Worm (Caenorhabditis elegans): Measurements from ENCODE around the gene bcmo-2.

Gene bcmo-2

DNA sequence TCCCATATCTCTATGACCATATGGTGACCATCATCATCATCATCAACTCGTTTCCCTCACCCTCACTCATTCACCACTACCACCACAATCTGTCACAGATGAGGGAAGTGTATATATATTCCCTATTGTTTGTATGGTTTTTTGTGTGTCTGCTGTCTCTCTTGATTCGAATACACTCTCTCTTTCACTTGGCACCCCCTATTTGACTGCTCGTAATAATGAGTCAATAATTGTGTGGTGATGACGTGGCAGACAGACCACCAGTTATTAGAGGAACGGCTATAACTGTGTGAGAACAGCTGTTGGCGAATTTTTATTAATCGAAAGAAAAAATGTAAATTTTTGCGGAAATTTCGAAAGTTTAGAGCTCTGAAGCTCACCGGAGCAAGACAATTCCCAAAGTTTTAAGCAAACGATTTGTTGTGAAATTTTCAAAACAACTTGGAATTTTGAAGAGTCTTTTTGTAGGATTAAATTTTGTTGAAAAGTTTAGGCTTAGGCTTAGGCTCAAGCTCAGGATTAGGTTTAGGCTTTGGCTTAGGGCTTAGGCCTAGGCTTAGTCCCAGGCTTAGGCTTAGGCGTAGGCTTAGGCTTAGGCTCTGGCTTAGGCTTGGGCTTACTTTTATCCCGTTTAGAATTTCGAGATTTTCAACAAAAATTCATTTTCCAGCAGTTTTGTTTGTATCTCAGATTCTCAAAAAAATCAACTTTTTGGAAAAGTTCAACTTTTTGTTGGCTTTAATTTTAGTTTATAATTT lies 47.0 kb upstream of the bcmo-2 start:
- TF ChIP-seq ceh-16 (tag; optimal IDR thresholded peaks at IDR 0.05) (no peak), R02D3.7 (tag; optimal IDR thresholded peaks at IDR 0.05) (no peak), egl-27 (tag; optimal IDR thresholded peaks at IDR 0.05) (no peak), crh-2 (tag; optimal IDR thresholded peaks at IDR 0.05) (peak; percentile 61), gmeb-1 (tag; optimal IDR thresholded peaks at IDR 0.05) (peak; percentile 5), unc-55 (GFP tag; optimal IDR thresholded peaks at IDR 0.05) (no peak)

DNA sequence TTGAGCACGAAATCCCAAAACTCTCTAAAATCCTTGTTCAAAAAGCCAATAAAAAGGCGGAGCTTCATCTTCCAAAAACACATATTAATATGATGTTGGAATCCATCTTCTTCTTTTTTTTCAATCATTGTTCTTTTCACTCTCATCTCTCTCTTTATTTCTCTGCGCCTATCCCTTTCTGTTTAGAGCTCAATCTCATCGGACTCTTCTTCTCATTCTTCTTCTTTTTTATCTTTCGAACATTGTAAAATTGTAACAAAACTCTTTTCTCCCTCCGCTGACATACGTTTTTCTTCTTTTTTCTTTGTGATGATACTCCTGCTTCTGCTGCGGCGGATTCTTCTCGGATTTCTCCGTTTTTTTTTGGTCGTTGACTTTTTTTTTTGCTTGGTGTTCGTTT lies 46.1 kb upstream of the bcmo-2 start:
- no peak for TF ChIP-seq nhr-23 (tag; optimal IDR thresholded peaks at IDR 0.05)
- TF ChIP-seq sma-9 (GFP tag; optimal IDR thresholded peaks at IDR 0.05): peak; percentile 44
- no peak for TF ChIP-seq sma-9 (tag; optimal IDR thresholded peaks at IDR 0.05)
- peak; percentile 6 for TF ChIP-seq zag-1 (tag; optimal IDR thresholded peaks at IDR 0.05)
- no peak for TF ChIP-seq Y55F3AM.14 (GFP tag; optimal IDR thresholded peaks at IDR 0.05)
- no peak for TF ChIP-seq ceh-82 (tag; optimal IDR thresholded peaks at IDR 0.05)
- no peak for TF ChIP-seq nhr-10 (tag; optimal IDR thresholded peaks at IDR 0.05)
- TF ChIP-seq crh-2 (tag; optimal IDR thresholded peaks at IDR 0.05): peak; percentile 5
- peak; percentile 27 for TF ChIP-seq unc-55 (GFP tag; optimal IDR thresholded peaks at IDR 0.05)
- no peak for TF ChIP-seq nhr-77 (tag; optimal IDR thresholded peaks at IDR 0.05)
- TF ChIP-seq nhr-6 (tag; optimal IDR thresholded peaks at IDR 0.05): no peak
- TF ChIP-seq sem-4 (tag; optimal IDR thresholded peaks at IDR 0.05): peak; percentile 66
- TF ChIP-seq ceh-16 (tag; optimal IDR thresholded peaks at IDR 0.05): no peak
- TF ChIP-seq C34F6.9 (tag; optimal IDR thresholded peaks at IDR 0.05): peak; percentile 76
- no peak for TF ChIP-seq egl-27 (tag; optimal IDR thresholded peaks at IDR 0.05)
- peak in 1 of 2 experiments; percentile 50 for TF ChIP-seq lsy-2 (tag; optimal IDR thresholded peaks at IDR 0.05)
- peak; percentile 14 for TF ChIP-seq mab-5 (tag; optimal IDR thresholded peaks at IDR 0.05)
- no peak for TF ChIP-seq lin-11 (tag; optimal IDR thresholded peaks at IDR 0.05)
- no peak for TF ChIP-seq nhr-129 (tag; optimal IDR thresholded peaks at IDR 0.05)
- no peak for TF ChIP-seq blmp-1 (tag; optimal IDR thresholded peaks at IDR 0.05; ENCODE audit: insufficient read depth)
- TF ChIP-seq alr-1 (tag; optimal IDR thresholded peaks at IDR 0.05): no peak
- TF ChIP-seq dmd-4 (tag; optimal IDR thresholded peaks at IDR 0.05): no peak
- peak; percentile 47 for TF ChIP-seq F13H6.1 (tag; optimal IDR thresholded peaks at IDR 0.05)
- TF ChIP-seq peb-1 (tag; optimal IDR thresholded peaks at IDR 0.05): no peak
- no peak for TF ChIP-seq ztf-1 (GFP tag; conservative IDR thresholded peaks at IDR 0.05)

DNA sequence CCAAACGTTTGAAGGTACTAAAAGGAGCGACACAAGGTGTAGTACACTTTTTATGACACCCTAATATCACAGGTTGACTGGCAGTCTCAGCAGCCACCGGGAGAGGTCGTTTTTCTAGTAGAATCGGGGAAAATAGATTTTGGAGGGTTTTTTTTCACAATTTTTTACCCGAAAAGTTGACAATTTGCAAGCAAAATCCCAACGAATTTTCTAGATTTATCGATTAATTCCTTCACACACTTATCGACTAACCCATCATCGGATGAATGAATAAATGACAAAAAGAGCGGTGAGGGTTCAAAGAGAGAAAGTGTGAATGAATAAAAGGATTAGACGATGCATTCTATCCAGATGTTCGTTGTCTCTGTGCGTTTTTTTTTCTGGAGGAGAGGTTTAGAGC lies 45.3 kb upstream of the bcmo-2 start:
- TF ChIP-seq ztf-4 (tag; optimal IDR thresholded peaks at IDR 0.05) (no peak), fos-1 (tag; optimal IDR thresholded peaks at IDR 0.05) (no peak), unc-55 (GFP tag; optimal IDR thresholded peaks at IDR 0.05) (peak; percentile 41), crh-2 (tag; optimal IDR thresholded peaks at IDR 0.05) (no peak), sma-9 (GFP tag; optimal IDR thresholded peaks at IDR 0.05) (peak; percentile 24), sma-9 (tag; optimal IDR thresholded peaks at IDR 0.05) (no peak)

DNA sequence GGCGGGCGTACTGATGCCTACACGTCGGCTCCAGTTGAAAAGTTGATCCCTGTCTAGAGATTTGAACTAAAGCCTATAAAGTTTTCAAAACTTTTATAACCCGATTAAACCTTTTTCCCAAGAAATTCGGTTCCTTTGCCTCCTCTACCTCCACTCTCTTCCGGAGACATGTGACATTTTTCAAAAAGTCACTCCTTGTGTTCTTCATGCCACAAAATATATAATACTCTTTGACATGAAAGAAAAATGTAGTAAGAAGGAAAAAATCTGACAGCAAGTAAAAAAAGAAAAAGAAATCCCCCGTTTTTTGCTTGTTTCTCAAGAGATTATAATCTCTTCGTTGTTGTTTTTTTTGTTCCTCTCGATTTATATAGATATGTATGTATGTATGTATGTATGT lies 44.2 kb upstream of the bcmo-2 start:
- no peak for TF ChIP-seq ztf-1 (GFP tag; conservative IDR thresholded peaks at IDR 0.05)
- TF ChIP-seq lin-13 (GFP tag; optimal IDR thresholded peaks at IDR 0.05): no peak
- peak; percentile 41 for TF ChIP-seq C34F6.9 (tag; optimal IDR thresholded peaks at IDR 0.05)
- no peak for TF ChIP-seq sma-3 (GFP tag; optimal IDR thresholded peaks at IDR 0.05)
- peak; percentile 19 for TF ChIP-seq unc-55 (GFP tag; optimal IDR thresholded peaks at IDR 0.05)
- no peak for TF ChIP-seq nhr-77 (tag; optimal IDR thresholded peaks at IDR 0.05)

DNA sequence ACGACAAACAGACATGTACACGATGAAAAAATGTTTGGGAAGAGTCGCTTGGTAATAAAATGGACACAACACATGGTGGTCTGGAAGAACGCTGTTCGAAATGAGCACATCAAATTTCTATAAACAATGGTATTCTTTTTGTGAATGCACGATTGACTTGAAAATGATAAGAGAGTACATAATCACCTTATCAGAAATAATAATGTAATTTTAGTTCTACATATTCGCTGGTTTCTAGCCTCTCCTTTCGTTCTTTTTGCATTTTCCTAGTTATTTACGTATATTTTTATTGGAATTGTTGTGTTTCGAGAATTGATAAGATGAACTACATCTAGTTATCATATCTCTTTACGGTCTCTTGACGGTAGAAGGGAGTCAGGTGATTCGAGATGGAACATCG lies 43.4 kb upstream of the bcmo-2 start:
- no peak for TF ChIP-seq zag-1 (tag; optimal IDR thresholded peaks at IDR 0.05)
- peak; percentile 1 for TF ChIP-seq sma-3 (GFP tag; optimal IDR thresholded peaks at IDR 0.05)
- no peak for TF ChIP-seq F13H6.1 (tag; optimal IDR thresholded peaks at IDR 0.05)
- TF ChIP-seq fos-1 (tag; optimal IDR thresholded peaks at IDR 0.05): peak; percentile 70
- no peak for TF ChIP-seq sma-9 (GFP tag; optimal IDR thresholded peaks at IDR 0.05)
- no peak for TF ChIP-seq sma-9 (tag; optimal IDR thresholded peaks at IDR 0.05)
- no peak for TF ChIP-seq lin-39 (tag; optimal IDR thresholded peaks at IDR 0.05)
- no peak for TF ChIP-seq C34F6.9 (tag; optimal IDR thresholded peaks at IDR 0.05)
